Worm (Caenorhabditis elegans) whole organism, dauer: ENCODE measurements around the gene C16D9.4.

Source experiments
- unc-62 ChIP-seq: sonication (generic microtip); optimal IDR thresholded peaks from 2 replicates; lab custom pipeline; 2017; ENCODE audit warnings: missing biosample characterization, missing genetic modification reagents, missing genetic modification characterization

Gene C16D9.4

ce11 chrV:8242798-8243197 is at the start of gene C16D9.4:
Gene C16D9.4, minus strand, starts transcription at chrV:8242898.
- TF ChIP-seq unc-62: no peak

ce11 chrV:8291764-8292163 is 49.1 kb upstream of the C16D9.4 start, which contains the start of gene srg-33:
Gene srg-33, plus strand, starts transcription at chrV:8292064.
- TF ChIP-seq unc-62: no peak

ce11 chrV:8288125-8288806 is 45.6 kb upstream of the C16D9.4 start:
- TF ChIP-seq unc-62: no peak

- TF ChIP-seq unc-62: no peak
These were observed 42.8 kb upstream of the C16D9.4 start for ce11 chrV:8285455-8285854.

ce11 chrV:8284800-8285199 is 42.1 kb upstream of the C16D9.4 start, which contains the start of gene slc-17.5:
Gene slc-17.5, minus strand, starts transcription at chrV:8284900.
- TF ChIP-seq unc-62: no peak

- TF ChIP-seq unc-62: no peak
These were observed 40.2 kb upstream of the C16D9.4 start for ce11 chrV:8282933-8283332.

- TF ChIP-seq unc-62: no peak
These were observed 38.9 kb upstream of the C16D9.4 start for ce11 chrV:8281646-8282045.

- no peak for TF ChIP-seq unc-62
These were observed 38.1 kb upstream of the C16D9.4 start, which contains the start of gene str-135 for ce11 chrV:8280770-8281169. Gene str-135, minus strand, starts transcription at chrV:8280870.

- no peak for TF ChIP-seq unc-62
These were observed 36.1 kb upstream of the C16D9.4 start, which contains the start of gene str-136 for ce11 chrV:8278830-8279229. Gene str-136, minus strand, starts transcription at chrV:8278930.

ce11 chrV:8271995-8272394 is 29.3 kb upstream of the C16D9.4 start, which contains the start of gene asp-5:
Gene asp-5, plus strand, starts transcription at chrV:8272385.
- TF ChIP-seq unc-62: no peak

- TF ChIP-seq unc-62: no peak
These were observed 28.7 kb upstream of the C16D9.4 start for ce11 chrV:8271395-8271794.

- no peak for TF ChIP-seq unc-62
These were observed 27.2 kb upstream of the C16D9.4 start for ce11 chrV:8269878-8270277.

ce11 chrV:8268902-8269301 is 26.2 kb upstream of the C16D9.4 start, which contains the start of the genes asp-6 and asp-12:
Gene asp-6, minus strand, starts transcription at chrV:8268937.
Gene asp-12, plus strand, starts transcription at chrV:8269210.
- no peak for TF ChIP-seq unc-62

- TF ChIP-seq unc-62: no peak
These were observed 24.6 kb upstream of the C16D9.4 start for ce11 chrV:8267275-8267674.

ce11 chrV:8266232-8266631 is 23.5 kb upstream of the C16D9.4 start, which contains the start of gene F21F8.5:
Gene F21F8.5, minus strand, starts transcription at chrV:8266332.
- TF ChIP-seq unc-62: no peak

- TF ChIP-seq unc-62: no peak
These were observed 21.2 kb upstream of the C16D9.4 start, which contains the start of gene C16D9.9 for ce11 chrV:8263941-8264340. Gene C16D9.9, plus strand, starts transcription at chrV:8264241.

ce11 chrV:8263466-8263865 is 20.8 kb upstream of the C16D9.4 start, which contains the start of gene C16D9.8:
Gene C16D9.8, minus strand, starts transcription at chrV:8263566.
- no peak for TF ChIP-seq unc-62

ce11 chrV:8262212-8262611 is 19.5 kb upstream of the C16D9.4 start:
- TF ChIP-seq unc-62: no peak
